Worm (Caenorhabditis elegans) whole organism, L1 larva: ENCODE results near the gene syx-6.

ENCODE experiments used
- C34B4.2 ChIP-seq: sonication (generic microtip); optimal IDR thresholded peaks from 2 replicates; lab custom pipeline; 2017; ENCODE audit warnings: mild to moderate bottlenecking, missing genetic modification characterization, missing compliant biosample characterization
- aly-2 ChIP-seq: fragments of 150-350 bp; optimal IDR thresholded peaks from 2 replicates; lab custom pipeline; 2014; ENCODE audit warnings: missing biosample characterization, missing genetic modification characterization
- ceh-63 ChIP-seq: fragments of 200-800 bp; sonication (Bioruptor generic); optimal IDR thresholded peaks from 2 replicates; lab custom pipeline; 2018; ENCODE audit warnings: mild to moderate bottlenecking, missing genetic modification characterization, missing compliant biosample characterization
- ces-1 ChIP-seq: fragments of 150-350 bp; optimal IDR thresholded peaks from 2 replicates; lab custom pipeline; 2014; ENCODE audit warnings: missing biosample characterization, missing genetic modification reagents, missing genetic modification characterization
- egl-27 ChIP-seq, 2 experiments: fragments of 150-350 bp in 1 of 2; sonication (generic microtip); optimal IDR thresholded peaks; 3 replicates each; lab custom pipeline; 2017 to 2018; ENCODE audit warnings: missing biosample characterization in 2 of 2, missing genetic modification characterization in 2 of 2, missing genetic modification reagents in 2 of 2
- fkh-10 ChIP-seq: sonication (generic microtip); optimal IDR thresholded peaks from 2 replicates; lab custom pipeline; 2017; ENCODE audit warnings: missing biosample characterization, missing genetic modification reagents, missing genetic modification characterization
- fkh-8 ChIP-seq: sonication (generic microtip); optimal IDR thresholded peaks from 2 replicates; lab custom pipeline; 2016; ENCODE audit warnings: mild to moderate bottlenecking, missing genetic modification characterization, missing compliant biosample characterization
- grh-1 ChIP-seq: fragments of 200-800 bp; sonication (Bioruptor generic); IDR thresholded peaks from 2 replicates; pipeline ENCODE4 v1.3.6; 2022; ENCODE audit warnings: missing genetic modification reagents, missing genetic modification characterization, missing compliant biosample characterization
- jun-1 ChIP-seq: fragments of 150-350 bp; optimal IDR thresholded peaks from 2 replicates; lab custom pipeline; 2014; ENCODE audit warnings: missing biosample characterization, missing genetic modification reagents, missing genetic modification characterization
- lin-35 ChIP-seq, 2 experiments: fragments of 150-350 bp; optimal IDR thresholded peaks; 2 replicates each; lab custom pipeline; 2014; ENCODE audit warnings: missing biosample characterization in 2 of 2, missing genetic modification characterization in 2 of 2, missing genetic modification reagents in 2 of 2
- lsy-2 ChIP-seq, 2 experiments: fragments of 150-350 bp; optimal IDR thresholded peaks; 2 replicates each; lab custom pipeline; 2014; ENCODE audit warnings: missing biosample characterization in 2 of 2, missing genetic modification characterization in 2 of 2
- mdl-1 ChIP-seq, 2 experiments: fragments of 150-350 bp; optimal IDR thresholded peaks; 2 replicates each; lab custom pipeline; 2014 to 2017; ENCODE audit warnings: missing biosample characterization in 2 of 2, missing genetic modification characterization in 2 of 2, inconsistent platforms in 1 of 2
- mef-2 ChIP-seq: fragments of 150-350 bp; optimal IDR thresholded peaks from 2 replicates; lab custom pipeline; 2014; ENCODE audit warnings: missing biosample characterization, missing genetic modification characterization
- nhr-47 ChIP-seq: sonication (generic microtip); optimal IDR thresholded peaks from 2 replicates; lab custom pipeline; 2016; ENCODE audit warnings: mild to moderate bottlenecking, missing genetic modification characterization, moderate library complexity, missing compliant biosample characterization
- nhr-71 ChIP-seq: sonication (generic microtip); optimal IDR thresholded peaks from 2 replicates; lab custom pipeline; 2016; ENCODE audit warnings: mild to moderate bottlenecking, missing genetic modification characterization, moderate library complexity, missing compliant biosample characterization
- nhr-76 ChIP-seq: sonication (generic microtip); optimal IDR thresholded peaks from 2 replicates; lab custom pipeline; 2017; ENCODE audit warnings: missing biosample characterization, missing genetic modification characterization
- nhr-77 ChIP-seq: fragments of 150-350 bp; optimal IDR thresholded peaks from 2 replicates; lab custom pipeline; 2014; ENCODE audit warnings: missing biosample characterization, missing genetic modification characterization
- nhr-85 ChIP-seq: sonication (generic microtip); peaks from one replicate; lab custom pipeline; 2016; ENCODE audit warnings: missing genetic modification characterization, inconsistent platforms, missing compliant biosample characterization
- pag-3 ChIP-seq: sonication (generic microtip); optimal IDR thresholded peaks from 2 replicates; lab custom pipeline; 2017; ENCODE audit warnings: missing genetic modification characterization, mild to moderate bottlenecking, missing compliant biosample characterization, antibody characterized with exemption, borderline replicate concordance; ENCODE audit not compliant: insufficient read depth
- rnt-1 ChIP-seq: sonication (generic microtip); optimal IDR thresholded peaks from 2 replicates; lab custom pipeline; 2016; ENCODE audit warnings: mild to moderate bottlenecking, missing genetic modification characterization, moderate library complexity, missing compliant biosample characterization
- snu-23 ChIP-seq: sonication (generic microtip); optimal IDR thresholded peaks from 2 replicates; lab custom pipeline; 2016; ENCODE audit warnings: missing genetic modification characterization, missing compliant biosample characterization
- sup-37 ChIP-seq: fragments of 200-800 bp; sonication (Bioruptor generic); optimal IDR thresholded peaks from 2 replicates; lab custom pipeline; 2018; ENCODE audit warnings: mild to moderate bottlenecking, missing genetic modification characterization, missing compliant biosample characterization
- unc-30 ChIP-seq: sonication (generic microtip); optimal IDR thresholded peaks from 2 replicates; lab custom pipeline; 2017; ENCODE audit warnings: missing biosample characterization, missing genetic modification characterization

Gene syx-6

ce11 chrX:3204778-3205177, 40.5 kb downstream of the syx-6 start, which contains the start of gene F28B4.1:
Gene F28B4.1 (plus strand): TSS chrX:3205078.
- TF ChIP-seq nhr-85 (no peak), fkh-10 (no peak), rnt-1 (no peak), grh-1 (GFP tag; lab: Robert Waterston, UW) (no peak), snu-23 (GFP tag; lab: Kevin White, UChicago) (no peak), nhr-76 (no peak), ceh-63 (GFP tag; lab: Kevin White, UChicago) (no peak), unc-30 (tag; lab: Kevin White, UChicago) (no peak)

ce11 chrX:3209523-3209922, 45.2 kb downstream of the syx-6 start, which contains the start of gene F28B4.4:
Gene F28B4.4 (minus strand): TSS chrX:3209623.
- TF ChIP-seq nhr-71 (tag; lab: Kevin White, UChicago) (no peak), nhr-47 (tag; lab: Kevin White, UChicago) (no peak), egl-27 (tag; optimal IDR thresholded peaks at IDR 0.05; lab: Kevin White, UChicago) (no peak), jun-1 (tag; lab: Kevin White, UChicago) (no peak), pag-3 (tag; lab: Kevin White, UChicago) (no peak), nhr-77 (tag; lab: Kevin White, UChicago) (no peak), mef-2 (no peak), aly-2 (tag; lab: Kevin White, UChicago) (no peak), fkh-8 (no peak), ces-1 (GFP tag; lab: Kevin White, UChicago) (no peak), sup-37 (GFP tag; lab: Kevin White, UChicago) (no peak), C34B4.2 (no peak), lsy-2 (tag; optimal IDR thresholded peaks at IDR 0.05; lab: Kevin White, UChicago) (no peak), mdl-1 (tag; optimal IDR thresholded peaks at IDR 0.05; lab: Kevin White, UChicago) (no peak), lin-35 (GFP tag; optimal IDR thresholded peaks at IDR 0.05; lab: Kevin White, UChicago) (no peak)
